Fruit fly (Drosophila melanogaster): Measurements from ENCODE around the gene S1P.

- no peak for TF ChIP-seq CG9948 (tag; optimal IDR thresholded peaks at IDR 0.05)
- TF ChIP-seq CG8301 (tag; optimal IDR thresholded peaks at IDR 0.05), result no peak
- TF ChIP-seq CG15710 (tag; optimal IDR thresholded peaks at IDR 0.05), result no peak
- TF ChIP-seq CG4496 (GFP tag; IDR thresholded peaks at IDR 0.05), result no peak
- no peak for TF ChIP-seq CG13204 (GFP tag; optimal IDR thresholded peaks at IDR 0.05)
Observed at dm6 chr3L:21604265-21604664, 12.9 kb downstream of the S1P start.
